Fruit fly (Drosophila melanogaster) whole organism, adult: ENCODE results near the gene CG13408.

Experiments used
- CG12768 ChIP-seq: fragments of 200-800 bp; sonication (Bioruptor generic); optimal IDR thresholded peaks from 2 replicates; lab custom pipeline; 2017; ENCODE audit warnings: missing biosample characterization, missing genetic modification characterization, mild to moderate bottlenecking, moderate library complexity, missing genetic modification reagents
- CG1620 ChIP-seq: fragments of 200-800 bp; sonication (Bioruptor generic); optimal IDR thresholded peaks from 2 replicates; lab custom pipeline; 2016; ENCODE audit warnings: missing biosample characterization, missing genetic modification characterization
- CG33017 ChIP-seq: fragments of 200-800 bp; sonication (Bioruptor generic); optimal IDR thresholded peaks from 2 replicates; lab custom pipeline; 2018; ENCODE audit warnings: missing biosample characterization, mild to moderate bottlenecking, missing genetic modification characterization, moderate library complexity
- CG5204 ChIP-seq: fragments of 200-800 bp; sonication (Bioruptor generic); optimal IDR thresholded peaks from 2 replicates; lab custom pipeline; 2016; ENCODE audit warnings: missing biosample characterization, missing genetic modification characterization
- CG7045 ChIP-seq: fragments of 200-800 bp; sonication (Bioruptor generic); optimal IDR thresholded peaks from 2 replicates; lab custom pipeline; 2017; ENCODE audit warnings: missing biosample characterization, mild to moderate bottlenecking, missing genetic modification characterization
- CG7101 ChIP-seq: fragments of 200-800 bp; sonication (Bioruptor generic); optimal IDR thresholded peaks from 2 replicates; lab custom pipeline; 2018; ENCODE audit warnings: missing biosample characterization, mild to moderate bottlenecking, missing genetic modification characterization, moderate library complexity
- Crg-1 ChIP-seq: fragments of 200-800 bp; sonication (Bioruptor generic); optimal IDR thresholded peaks from 2 replicates; lab custom pipeline; 2016; ENCODE audit warnings: missing biosample characterization, missing genetic modification characterization
- Hr96 ChIP-seq: fragments of 200-800 bp; sonication (Bioruptor generic); optimal IDR thresholded peaks from 2 replicates; lab custom pipeline; 2016; ENCODE audit warnings: missing biosample characterization, missing genetic modification characterization
- Mnt ChIP-seq: fragments of 200-800 bp; sonication (Bioruptor generic); optimal IDR thresholded peaks from 2 replicates; lab custom pipeline; 2016; ENCODE audit warnings: missing biosample characterization, mild to moderate bottlenecking, missing genetic modification characterization
- cic ChIP-seq: fragments of 200-800 bp; sonication (Bioruptor generic); optimal IDR thresholded peaks from 2 replicates; lab custom pipeline; 2017; ENCODE audit warnings: missing biosample characterization, mild to moderate bottlenecking, missing genetic modification characterization, moderate library complexity
- cnc ChIP-seq, 2 experiments: fragments of >200 bp; optimal IDR thresholded peaks; 2 replicates each; lab custom pipeline; 2017
- kay ChIP-seq: fragments of 200-800 bp; sonication (Bioruptor generic); peaks from one replicate; lab custom pipeline; 2016; ENCODE audit warnings: missing biosample characterization, missing genetic modification characterization, borderline replicate concordance
- ovo ChIP-seq: fragments of 200-800 bp; sonication (Bioruptor generic); optimal IDR thresholded peaks from 2 replicates; lab custom pipeline; 2016; ENCODE audit warnings: missing biosample characterization, missing genetic modification characterization
- toe ChIP-seq: fragments of 200-800 bp; sonication (Bioruptor generic); optimal IDR thresholded peaks from 2 replicates; lab custom pipeline; 2016; ENCODE audit warnings: missing biosample characterization, missing genetic modification characterization

DNA sequence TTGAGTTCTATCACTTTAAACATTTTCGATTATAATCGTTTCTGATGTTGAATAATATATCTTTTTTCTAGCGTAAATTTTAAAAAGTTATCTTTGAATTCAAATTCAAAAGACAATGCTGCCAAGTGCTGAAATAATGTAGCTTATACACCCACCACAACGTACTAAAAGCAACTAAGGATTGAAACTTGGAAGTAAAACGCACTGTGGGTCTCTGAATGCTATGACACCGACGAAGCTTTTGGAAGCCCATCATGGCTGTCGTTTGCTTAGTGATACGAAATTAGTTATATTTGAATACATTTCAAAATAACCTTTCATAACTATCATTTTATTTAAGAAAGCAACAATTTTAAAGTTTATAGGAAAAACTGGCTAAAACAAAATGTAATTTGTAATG is 13.8 kb downstream of the CG13408 start:
- TF ChIP-seq CG12768 (no peak), Mnt (GFP tag; lab: Kevin White, UChicago) (no peak), CG5204 (GFP tag; lab: Kevin White, UChicago) (no peak), ovo (no peak), cnc (optimal IDR thresholded peaks at IDR 0.05; lab: Kevin White, UChicago) (no peak), Crg-1 (GFP tag; lab: Kevin White, UChicago) (no peak), cic (GFP tag; lab: Kevin White, UChicago) (no peak), CG33017 (tag; lab: Kevin White, UChicago) (no peak), kay (GFP tag; lab: Kevin White, UChicago) (no peak), toe (GFP tag; lab: Kevin White, UChicago) (no peak), CG1620 (GFP tag; lab: Kevin White, UChicago) (no peak), CG7101 (tag; lab: Kevin White, UChicago) (no peak), Hr96 (GFP tag; lab: Kevin White, UChicago) (no peak), CG7045 (GFP tag; lab: Kevin White, UChicago) (no peak)
